Fruit fly (Drosophila melanogaster) whole organism, pupa: ENCODE results near the gene CG13801.

Source experiments
- CG13204 ChIP-seq: fragments of 200-800 bp; sonication (Bioruptor generic); optimal IDR thresholded peaks from 2 replicates; lab custom pipeline; 2018; ENCODE audit warnings: missing biosample characterization, mild to moderate bottlenecking, missing genetic modification characterization, moderate library complexity
- CG14655 ChIP-seq: fragments of 200-800 bp; sonication (Bioruptor generic); optimal IDR thresholded peaks from 3 replicates; lab custom pipeline; 2017; ENCODE audit warnings: mild to moderate bottlenecking, missing biosample characterization, missing genetic modification reagents, missing genetic modification characterization
- CG17806 ChIP-seq: fragments of 200-800 bp; sonication (Bioruptor generic); optimal IDR thresholded peaks from 2 replicates; lab custom pipeline; 2018; ENCODE audit warnings: missing biosample characterization, mild to moderate bottlenecking, missing genetic modification characterization, moderate library complexity
- CG32121 ChIP-seq: fragments of 200-800 bp; sonication (Bioruptor generic); IDR thresholded peaks from 2 replicates; pipeline ENCODE4 v1.3.6; 2022; ENCODE audit warnings: missing biosample characterization, missing genetic modification characterization
- CG34367 ChIP-seq: fragments of 200-800 bp; sonication (Bioruptor generic); optimal IDR thresholded peaks from 2 replicates; lab custom pipeline; 2018; ENCODE audit warnings: missing biosample characterization, mild to moderate bottlenecking, missing genetic modification characterization
- CG8159 ChIP-seq: fragments of 200-800 bp; sonication (Bioruptor generic); optimal IDR thresholded peaks from 3 replicates; lab custom pipeline; 2018; ENCODE audit warnings: missing biosample characterization, mild to moderate bottlenecking, missing genetic modification characterization, moderate library complexity
- CG9948 ChIP-seq: fragments of 200-800 bp; sonication (Bioruptor generic); optimal IDR thresholded peaks from 2 replicates; lab custom pipeline; 2018; ENCODE audit warnings: missing biosample characterization, mild to moderate bottlenecking, missing genetic modification characterization, moderate library complexity
- EcR ChIP-seq: fragments of 200-800 bp; sonication (Bioruptor generic); optimal IDR thresholded peaks from 3 replicates; lab custom pipeline; 2019; ENCODE audit warnings: missing biosample characterization, missing genetic modification characterization, mild to moderate bottlenecking, moderate library complexity, missing genetic modification reagents
- Ets98B ChIP-seq: fragments of 200-800 bp; sonication (Bioruptor generic); IDR thresholded peaks from 2 replicates; pipeline ENCODE4 v1.3.6; 2022; ENCODE audit warnings: missing biosample characterization, missing genetic modification characterization
- Pif1A ChIP-seq: fragments of 200-800 bp; sonication (Bioruptor generic); optimal IDR thresholded peaks from 3 replicates; lab custom pipeline; 2016; ENCODE audit warnings: missing biosample characterization, missing genetic modification characterization
- Pif1B ChIP-seq: fragments of 200-800 bp; sonication (Bioruptor generic); optimal IDR thresholded peaks from 3 replicates; lab custom pipeline; 2016; ENCODE audit warnings: missing biosample characterization, missing genetic modification characterization
- Snoo ChIP-seq: fragments of 200-800 bp; sonication (Bioruptor generic); optimal IDR thresholded peaks from 3 replicates; lab custom pipeline; 2017; ENCODE audit warnings: missing biosample characterization, mild to moderate bottlenecking, missing genetic modification characterization, inconsistent platforms
- fd96Ca ChIP-seq: fragments of 200-800 bp; sonication (Bioruptor generic); IDR thresholded peaks from 3 replicates; pipeline ENCODE4 v1.3.6; 2022; ENCODE audit warnings: missing biosample characterization, missing genetic modification characterization
- gl ChIP-seq: fragments of 200-800 bp; sonication (Bioruptor generic); optimal IDR thresholded peaks from 2 replicates; lab custom pipeline; 2018; ENCODE audit warnings: missing biosample characterization, mild to moderate bottlenecking, missing genetic modification characterization

dm6 chr3L:2377114-2377783, 16.9 kb downstream of the CG13801 start, which contains the start of the genes CG15877 and Svil:
- TF ChIP-seq CG13204 (GFP tag; lab: Kevin White, UChicago): no peak
- no peak for TF ChIP-seq CG14655 (GFP tag; lab: Kevin White, UChicago)
- no peak for TF ChIP-seq Pif1A (GFP tag; lab: Kevin White, UChicago)
- TF ChIP-seq CG17806 (tag; lab: Kevin White, UChicago): no peak
- TF ChIP-seq Pif1B (GFP tag; lab: Kevin White, UChicago): no peak
- no peak for TF ChIP-seq CG8159
- no peak for TF ChIP-seq EcR (GFP tag; lab: Kevin White, UChicago)
- TF ChIP-seq CG34367 (tag; lab: Kevin White, UChicago): no peak
- no peak for TF ChIP-seq fd96Ca (GFP tag; lab: Robert Waterston, UW)
- no peak for TF ChIP-seq gl (tag; lab: Kevin White, UChicago)
- TF ChIP-seq CG9948 (tag; lab: Kevin White, UChicago): no peak
- no peak for TF ChIP-seq CG32121 (GFP tag; lab: Robert Waterston, UW)
- TF ChIP-seq Ets98B: no peak
- TF ChIP-seq Snoo (tag; lab: Kevin White, UChicago): peak; percentile 3
